Worm (Caenorhabditis elegans) whole organism, young adult: ENCODE measurements around the gene Y37A1A.4.

Experiments
- T07F8.4 ChIP-seq: sonication (generic microtip); optimal IDR thresholded peaks from 2 replicates; lab custom pipeline; 2016; ENCODE audit warnings: mild to moderate bottlenecking, missing genetic modification characterization, moderate library complexity, missing compliant biosample characterization
- athp-1 ChIP-seq: sonication (generic microtip); optimal IDR thresholded peaks from 2 replicates; lab custom pipeline; 2017; ENCODE audit warnings: mild to moderate bottlenecking, missing genetic modification characterization, missing compliant biosample characterization
- nfya-1 ChIP-seq: sonication (generic microtip); optimal IDR thresholded peaks from 2 replicates; lab custom pipeline; 2017; ENCODE audit warnings: antibody characterized with exemption, missing compliant biosample characterization, missing genetic modification characterization, borderline replicate concordance; ENCODE audit not compliant: insufficient read depth
- pbrm-1 ChIP-seq: fragments of 200-800 bp; sonication (Bioruptor generic); IDR thresholded peaks from 2 replicates; pipeline ENCODE4 v1.3.6; 2022; ENCODE audit warnings: missing genetic modification reagents, missing genetic modification characterization, missing compliant biosample characterization
- tbx-9 ChIP-seq: sonication (generic microtip); optimal IDR thresholded peaks from 2 replicates; lab custom pipeline; 2016; ENCODE audit warnings: borderline replicate concordance, missing genetic modification characterization, inconsistent platforms, missing compliant biosample characterization

DNA sequence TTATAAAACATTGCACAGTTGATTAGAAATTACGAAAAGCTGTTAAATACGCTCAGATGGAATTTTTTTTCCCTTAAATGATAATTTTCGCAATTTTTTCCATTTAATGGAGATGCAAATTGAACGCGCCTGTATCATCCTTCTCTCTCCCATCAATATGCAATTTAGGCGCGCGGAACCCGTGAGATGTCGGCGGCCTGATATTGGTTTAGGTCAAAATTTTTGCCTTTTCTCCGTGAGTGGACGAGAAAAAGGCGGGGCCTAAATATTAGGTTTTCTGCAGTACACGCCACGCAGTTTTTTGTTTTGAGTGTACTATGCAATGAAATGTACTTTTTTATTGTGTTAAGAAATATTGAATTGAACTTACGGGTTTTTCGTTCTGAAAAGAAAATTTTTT lies 55.7 kb downstream of the Y37A1A.4 start:
- TF ChIP-seq athp-1 (tag; lab: Kevin White, UChicago) = no peak
- TF ChIP-seq nfya-1 (tag; lab: Kevin White, UChicago) = no peak
- TF ChIP-seq pbrm-1 (GFP tag; lab: Robert Waterston, UW) = no peak
- TF ChIP-seq tbx-9 = no peak
- TF ChIP-seq T07F8.4 (tag; lab: Kevin White, UChicago) = no peak
